Worm (Caenorhabditis elegans): ENCODE results near the gene mms-19.

mms-19 gene

DNA sequence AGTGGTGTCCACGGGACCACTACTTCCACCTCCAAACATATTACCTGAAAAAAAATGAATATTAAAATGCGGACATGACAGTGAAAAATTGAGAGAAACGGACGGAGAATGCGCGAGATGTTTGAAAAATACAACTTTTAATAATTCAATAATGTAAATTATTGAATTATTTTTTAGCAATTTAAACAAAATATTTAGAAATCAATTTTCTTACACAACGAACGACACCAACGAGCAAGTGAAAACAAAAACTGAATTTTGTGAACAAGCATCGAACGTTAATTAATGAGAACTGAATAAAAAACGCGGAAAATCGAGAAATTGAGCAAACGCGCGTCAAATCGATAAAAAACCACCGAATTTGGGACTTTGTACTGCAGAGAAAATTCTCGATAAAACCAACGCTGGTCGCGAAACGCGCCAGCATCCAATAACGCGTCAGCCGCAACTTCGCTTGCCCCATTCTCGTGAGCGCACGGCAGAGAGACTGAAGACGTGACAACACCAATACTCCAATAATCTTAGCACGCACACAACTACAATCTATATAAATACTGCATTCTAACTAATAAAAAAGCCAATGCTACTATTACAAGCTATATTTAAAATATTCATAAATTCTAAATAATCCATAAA, 9.2 kb upstream of the mms-19 start, which contains the start of the genes dnj-19 and nhr-47 (continued):
- TF ChIP-seq lir-3 (tag; optimal IDR thresholded peaks at IDR 0.05) = peak; percentile 3
- peak; percentile 81 for TF ChIP-seq lin-29 (GFP tag; IDR thresholded peaks at IDR 0.05)
- peak; percentile 56 for TF ChIP-seq zip-2 (tag; optimal IDR thresholded peaks at IDR 0.05)
- TF ChIP-seq F49E8.2 (tag; optimal IDR thresholded peaks at IDR 0.05; ENCODE audit: borderline replicate concordance) = peak; percentile 48
- no peak for TF ChIP-seq zag-1 (tag; optimal IDR thresholded peaks at IDR 0.05)
- peak; percentile 76 for TF ChIP-seq nhr-25 (tag; optimal IDR thresholded peaks at IDR 0.05; ENCODE audit: borderline replicate concordance, insufficient read depth)
- TF ChIP-seq php-3 (GFP tag; IDR thresholded peaks at IDR 0.05) = peak; percentile 71; the same call in 1 of the 2 replicates
- TF ChIP-seq ceh-82 (tag; optimal IDR thresholded peaks at IDR 0.05) = no peak
- TF ChIP-seq nhr-77 (tag; optimal IDR thresholded peaks at IDR 0.05) = peak; percentile 76
- TF ChIP-seq F26F4.8 (GFP tag; conservative IDR thresholded peaks at IDR 0.05) = no peak
- TF ChIP-seq ama-1 (optimal IDR thresholded peaks at IDR 0.05) = peak; percentile 49
- peak in 1 of 2 experiments; percentile 52 for TF ChIP-seq mdl-1 (tag; optimal IDR thresholded peaks at IDR 0.05)
- TF ChIP-seq zfp-3 (GFP tag; conservative IDR thresholded peaks at IDR 0.05) = peak; percentile 88
- peak; percentile 96 for TF ChIP-seq rbr-2 (tag; optimal IDR thresholded peaks at IDR 0.05)
- peak; percentile 50; the same call in 1 of the 2 replicates for TF ChIP-seq snpc-1.2 (GFP tag; IDR thresholded peaks at IDR 0.05)
- TF ChIP-seq lim-7 (GFP tag; IDR thresholded peaks at IDR 0.05) = no peak
- peak; percentile 88 for TF ChIP-seq T20F7.1 (GFP tag; optimal IDR thresholded peaks at IDR 0.05)
- peak; percentile 84 for TF ChIP-seq pha-4 (GFP tag; IDR thresholded peaks at IDR 0.05)
- TF ChIP-seq pha-4 (tag; optimal IDR thresholded peaks at IDR 0.05) = no peak
- TF ChIP-seq Y105C5A.15 (GFP tag; IDR thresholded peaks at IDR 0.05) = no peak
- TF ChIP-seq Y48G9A.11 (GFP tag; IDR thresholded peaks at IDR 0.05) = peak; percentile 45; the same call in 1 of the 2 replicates
- TF ChIP-seq tra-1 (GFP tag; IDR thresholded peaks at IDR 0.05) = peak; percentile 69; the same call in 1 of the 2 replicates
- TF ChIP-seq ceh-62 (tag; optimal IDR thresholded peaks at IDR 0.05) = no peak
- TF ChIP-seq daf-16 (GFP tag; optimal IDR thresholded peaks at IDR 0.05) = peak in 1 of 2 experiments; percentile 66
- peak; percentile 73 for TF ChIP-seq daf-16 (tag; optimal IDR thresholded peaks at IDR 0.05)
- no peak for TF ChIP-seq nhr-41 (GFP tag; IDR thresholded peaks at IDR 0.05)
- TF ChIP-seq ceh-44 (GFP tag; IDR thresholded peaks at IDR 0.05) = no peak
- TF ChIP-seq egl-43 (GFP tag; IDR thresholded peaks at IDR 0.05) = peak; percentile 91
- no peak for TF ChIP-seq daf-12 (tag; optimal IDR thresholded peaks at IDR 0.05)
- TF ChIP-seq dmd-8 (GFP tag; IDR thresholded peaks at IDR 0.05) = peak; percentile 64; the same call in 1 of the 2 replicates
- TF ChIP-seq fkh-10 (GFP tag; optimal IDR thresholded peaks at IDR 0.05) = peak; percentile 59
- peak; percentile 96 for TF ChIP-seq T26A8.4 (GFP tag; IDR thresholded peaks at IDR 0.05)
- 0 out of 2 replicates have a peak, but pooled peaks have one; percentile 58 for TF ChIP-seq dmd-9 (GFP tag; IDR thresholded peaks at IDR 0.05)
- no peak for TF ChIP-seq R02D3.7 (tag; optimal IDR thresholded peaks at IDR 0.05)
- TF ChIP-seq madf-9 (GFP tag; conservative IDR thresholded peaks at IDR 0.05) = peak; percentile 65
- TF ChIP-seq ces-1 (GFP tag; optimal IDR thresholded peaks at IDR 0.05) = no peak
- peak; percentile 90 for TF ChIP-seq mes-2 (tag; optimal IDR thresholded peaks at IDR 0.05; ENCODE audit: poor library complexity, severe bottlenecking)
- peak; percentile 67 for TF ChIP-seq jun-1 (tag; optimal IDR thresholded peaks at IDR 0.05)
- TF ChIP-seq skn-1 (tag; optimal IDR thresholded peaks at IDR 0.05) = no peak
- TF ChIP-seq gei-8 (GFP tag; optimal IDR thresholded peaks at IDR 0.05) = peak; percentile 40
- TF ChIP-seq nhr-6 (tag; optimal IDR thresholded peaks at IDR 0.05) = peak; percentile 52
- peak; percentile 92 for TF ChIP-seq mep-1 (tag; optimal IDR thresholded peaks at IDR 0.05)
- peak; percentile 93 for TF ChIP-seq ctbp-1 (GFP tag; IDR thresholded peaks at IDR 0.05)
- peak; percentile 89 for TF ChIP-seq lin-13 (GFP tag; optimal IDR thresholded peaks at IDR 0.05)
- peak; percentile 83 for TF ChIP-seq saeg-2 (GFP tag; IDR thresholded peaks at IDR 0.05)
- no peak for TF ChIP-seq ZK546.5 (tag; optimal IDR thresholded peaks at IDR 0.05)
- TF ChIP-seq egl-27 (tag; optimal IDR thresholded peaks at IDR 0.05) = no peak
- no peak for TF ChIP-seq nhr-111 (GFP tag; optimal IDR thresholded peaks at IDR 0.05)
- no peak for TF ChIP-seq madf-5 (GFP tag; IDR thresholded peaks at IDR 0.05)
- no peak for TF ChIP-seq nhr-237 (tag; optimal IDR thresholded peaks at IDR 0.05)
- peak; percentile 95 for TF ChIP-seq hmg-1.1 (GFP tag; IDR thresholded peaks at IDR 0.05)

Data from whole organism, L4 larva.